Worm (Caenorhabditis elegans) whole organism, midembryonic: ENCODE data around the gene lact-5.

Experiments
- flt-1 ChIP-seq: fragments of 200-800 bp; sonication (Bioruptor generic); IDR thresholded peaks from 2 replicates; pipeline ENCODE4 v1.3.6; 2022; ENCODE audit warnings: missing genetic modification characterization, missing compliant biosample characterization
- ztf-23 ChIP-seq: fragments of 200-800 bp; sonication (Bioruptor generic); IDR thresholded peaks from 2 replicates; pipeline ENCODE4 v1.3.6; 2022; ENCODE audit warnings: missing genetic modification reagents, missing genetic modification characterization, missing compliant biosample characterization
- ztf-29 ChIP-seq: fragments of 200-800 bp; sonication (Bioruptor generic); IDR thresholded peaks from 2 replicates; pipeline ENCODE4 v1.3.6; 2022; ENCODE audit warnings: missing genetic modification reagents, missing genetic modification characterization, missing compliant biosample characterization

- TF ChIP-seq ztf-29 (GFP tag; lab: Robert Waterston, UW), result no peak
- no peak for TF ChIP-seq ztf-23
- TF ChIP-seq flt-1 (GFP tag; lab: Robert Waterston, UW), result no peak
These were observed 6.2 kb downstream of the lact-5 start for ce11 chrII:4815356-4815755.
